Fruit fly (Drosophila melanogaster) whole organism, embryonic: ENCODE measurements around the gene CG14024.

Source experiments
- C15 ChIP-seq: fragments of 200-800 bp; sonication (Bioruptor generic); IDR thresholded peaks from 3 replicates; pipeline ENCODE4 v1.3.6; 2022; ENCODE audit warnings: missing biosample characterization, missing genetic modification characterization
- CG10462 ChIP-seq: fragments of 200-800 bp; sonication (Bioruptor generic); optimal IDR thresholded peaks from 2 replicates; lab custom pipeline; 2016; ENCODE audit warnings: missing biosample characterization, missing genetic modification characterization
- CG11093 ChIP-seq: fragments of 200-800 bp; sonication (Bioruptor generic); IDR thresholded peaks from 3 replicates; pipeline ENCODE4 v1.3.6; 2022; ENCODE audit warnings: missing biosample characterization, missing genetic modification characterization
- CG11247 ChIP-seq: fragments of 200-800 bp; sonication (Bioruptor generic); IDR thresholded peaks from 2 replicates; pipeline ENCODE4 v1.3.6; 2022; ENCODE audit warnings: missing biosample characterization, missing genetic modification characterization
- CG12236 ChIP-seq: fragments of 200-800 bp; sonication (Bioruptor generic); optimal IDR thresholded peaks from 2 replicates; lab custom pipeline; 2016; ENCODE audit warnings: missing biosample characterization, missing genetic modification characterization
- CG13624 ChIP-seq: fragments of 200-800 bp; sonication (Bioruptor generic); optimal IDR thresholded peaks from 2 replicates; lab custom pipeline; 2016; ENCODE audit warnings: missing biosample characterization, missing genetic modification characterization
- CG15269 ChIP-seq: fragments of 200-800 bp; sonication (Bioruptor generic); optimal IDR thresholded peaks from 2 replicates; lab custom pipeline; 2018; ENCODE audit warnings: missing biosample characterization, mild to moderate bottlenecking, missing genetic modification characterization, moderate library complexity
- CG1529 ChIP-seq: fragments of 200-800 bp; sonication (Bioruptor generic); optimal IDR thresholded peaks from 3 replicates; lab custom pipeline; 2018; ENCODE audit warnings: missing biosample characterization, missing genetic modification characterization
- CG16779 ChIP-seq: fragments of 200-800 bp; sonication (Bioruptor generic); IDR thresholded peaks from 2 replicates; pipeline ENCODE4 v1.3.6; 2022; ENCODE audit warnings: missing biosample characterization, missing genetic modification characterization
- CG17612 ChIP-seq: fragments of 200-800 bp; sonication (Bioruptor generic); IDR thresholded peaks from 2 replicates; pipeline ENCODE4 v1.3.6; 2022; ENCODE audit warnings: missing biosample characterization, missing genetic modification characterization
- CG1792 ChIP-seq: fragments of 200-800 bp; sonication (Bioruptor generic); optimal IDR thresholded peaks from 2 replicates; lab custom pipeline; 2016; ENCODE audit warnings: missing biosample characterization, missing genetic modification characterization
- CG2116 ChIP-seq: fragments of 200-800 bp; sonication (Bioruptor generic); optimal IDR thresholded peaks from 3 replicates; lab custom pipeline; 2018; ENCODE audit warnings: missing biosample characterization, mild to moderate bottlenecking, missing genetic modification characterization
- CG3407 ChIP-seq: fragments of 200-800 bp; sonication (Bioruptor generic); optimal IDR thresholded peaks from 2 replicates; lab custom pipeline; 2018; ENCODE audit warnings: missing biosample characterization, mild to moderate bottlenecking, missing genetic modification characterization
- CG34422 ChIP-seq: fragments of 200-800 bp; sonication (Bioruptor generic); IDR thresholded peaks from 3 replicates; pipeline ENCODE4 v1.3.6; 2022; ENCODE audit warnings: missing biosample characterization, missing genetic modification characterization
- CG4820 ChIP-seq: fragments of 200-800 bp; sonication (Bioruptor generic); optimal IDR thresholded peaks from 3 replicates; lab custom pipeline; 2016; ENCODE audit warnings: missing biosample characterization, missing genetic modification characterization
- CG7786 ChIP-seq: fragments of 200-800 bp; sonication (Bioruptor generic); optimal IDR thresholded peaks from 2 replicates; lab custom pipeline; 2016; ENCODE audit warnings: missing biosample characterization, missing genetic modification characterization
- CG9817 ChIP-seq: fragments of 200-800 bp; sonication (Bioruptor generic); optimal IDR thresholded peaks from 2 replicates; lab custom pipeline; 2018; ENCODE audit warnings: missing biosample characterization, mild to moderate bottlenecking, missing genetic modification characterization, moderate library complexity
- D19A ChIP-seq: fragments of 200-800 bp; optimal IDR thresholded peaks from 3 replicates; lab custom pipeline; 2019; ENCODE audit warnings: missing biosample characterization, mild to moderate bottlenecking, missing genetic modification characterization, moderate library complexity
- D19B ChIP-seq: fragments of 200-800 bp; sonication (Bioruptor generic); optimal IDR thresholded peaks from 2 replicates; lab custom pipeline; 2017; ENCODE audit warnings: missing biosample characterization, mild to moderate bottlenecking, missing genetic modification characterization
- Dip3 ChIP-seq: fragments of 200-800 bp; sonication (Bioruptor generic); optimal IDR thresholded peaks from 3 replicates; lab custom pipeline; 2016; ENCODE audit warnings: missing biosample characterization, missing genetic modification characterization
- E2f2 ChIP-seq: fragments of 200-800 bp; sonication (Bioruptor generic); IDR thresholded peaks from 2 replicates; pipeline ENCODE4 v1.3.6; 2022; ENCODE audit warnings: missing biosample characterization, missing genetic modification characterization
- Fer1 ChIP-seq: fragments of 200-800 bp; sonication (Bioruptor generic); optimal IDR thresholded peaks from 2 replicates; lab custom pipeline; 2017; ENCODE audit warnings: missing biosample characterization, mild to moderate bottlenecking, missing genetic modification characterization
- HLH54F ChIP-seq: fragments of 200-800 bp; sonication (Bioruptor generic); optimal IDR thresholded peaks from 3 replicates; lab custom pipeline; 2016; ENCODE audit warnings: missing biosample characterization, missing genetic modification characterization
- Hmr ChIP-seq: fragments of 200-800 bp; sonication (Bioruptor generic); optimal IDR thresholded peaks from 3 replicates; lab custom pipeline; 2017; ENCODE audit warnings: mild to moderate bottlenecking, missing biosample characterization, missing genetic modification reagents, missing genetic modification characterization
- Myb ChIP-seq: fragments of 200-800 bp; sonication (Bioruptor generic); optimal IDR thresholded peaks from 2 replicates; lab custom pipeline; 2016; ENCODE audit warnings: missing biosample characterization, missing genetic modification characterization
- Poxn ChIP-seq: fragments of 200-800 bp; sonication (Bioruptor generic); IDR thresholded peaks from 2 replicates; pipeline ENCODE4 v1.3.6; 2022; ENCODE audit warnings: missing biosample characterization, missing genetic modification characterization
- Scr ChIP-seq: fragments of 200-800 bp; sonication (Bioruptor generic); IDR thresholded peaks from 2 replicates; pipeline ENCODE4 v1.3.6; 2022; ENCODE audit warnings: missing biosample characterization, missing genetic modification characterization; ENCODE audit not compliant: partially characterized antibody
- Spps ChIP-seq: fragments of 200-800 bp; sonication (Bioruptor generic); optimal IDR thresholded peaks from 2 replicates; lab custom pipeline; 2018; ENCODE audit warnings: missing biosample characterization, mild to moderate bottlenecking, missing genetic modification characterization
- Stat92E ChIP-seq, 3 experiments: fragments of >200 bp in 2 of 3; fragments of 200-800 bp in 1 of 3; sonication (Bioruptor generic) in 1 of 3; optimal IDR thresholded peaks; 2 replicates each; lab custom pipeline; 2017 to 2019; ENCODE audit warnings: missing biosample characterization in 3 of 3, missing genetic modification characterization in 3 of 3, mild to moderate bottlenecking in 1 of 3, moderate library complexity in 1 of 3
- al ChIP-seq: fragments of 200-800 bp; sonication (Bioruptor generic); IDR thresholded peaks from 2 replicates; pipeline ENCODE4 v1.3.6; 2022; ENCODE audit warnings: missing biosample characterization, missing genetic modification characterization
- ara ChIP-seq: fragments of 200-800 bp; sonication (Bioruptor generic); IDR thresholded peaks from 2 replicates; pipeline ENCODE4 v1.3.6; 2022; ENCODE audit warnings: missing biosample characterization, missing genetic modification characterization
- ash1 ChIP-seq: fragments of 200-800 bp; sonication (Bioruptor generic); optimal IDR thresholded peaks from 2 replicates; lab custom pipeline; 2018; ENCODE audit warnings: missing biosample characterization, mild to moderate bottlenecking, missing genetic modification characterization
- bab2 ChIP-seq: fragments of 200-800 bp; sonication (Bioruptor generic); optimal IDR thresholded peaks from 2 replicates; lab custom pipeline; 2016; ENCODE audit warnings: missing biosample characterization, missing genetic modification characterization
- corto ChIP-seq: fragments of 200-800 bp; sonication (Bioruptor generic); optimal IDR thresholded peaks from 2 replicates; lab custom pipeline; 2016; ENCODE audit warnings: missing biosample characterization, mild to moderate bottlenecking, missing genetic modification characterization, moderate library complexity
- dpn ChIP-seq, 2 experiments: fragments of 200-800 bp; sonication (Bioruptor generic); optimal IDR thresholded peaks; 3 replicates each; lab custom pipeline; 2016; ENCODE audit warnings: missing biosample characterization in 2 of 2, missing genetic modification characterization in 2 of 2
- gsb ChIP-seq: fragments of 200-800 bp; sonication (Bioruptor generic); IDR thresholded peaks from 2 replicates; pipeline ENCODE4 v1.3.6; 2022; ENCODE audit warnings: missing biosample characterization, missing genetic modification characterization
- gsb-n ChIP-seq: fragments of 200-800 bp; sonication (Bioruptor generic); optimal IDR thresholded peaks from 3 replicates; lab custom pipeline; 2018; ENCODE audit warnings: missing biosample characterization, mild to moderate bottlenecking, missing genetic modification characterization
- hkb ChIP-seq, 2 experiments: fragments of 200-800 bp in 1 of 2; fragments of >200 bp in 1 of 2; sonication (Bioruptor generic) in 1 of 2; IDR thresholded peaks in 1 of 2; optimal IDR thresholded peaks in 1 of 2; 2 replicates each; pipeline versions ENCODE4 v1.3.6 to Lab custom; 2017 to 2022; ENCODE audit warnings: missing biosample characterization in 1 of 2, missing genetic modification characterization in 1 of 2
- jigr1 ChIP-seq: fragments of 200-800 bp; sonication (Bioruptor generic); IDR thresholded peaks from 3 replicates; pipeline ENCODE4 v1.3.6; 2022; ENCODE audit warnings: missing biosample characterization, missing genetic modification characterization
- lov ChIP-seq, 2 experiments: fragments of 200-800 bp in 1 of 2; fragments of >200 bp in 1 of 2; sonication (Bioruptor generic) in 1 of 2; IDR thresholded peaks in 1 of 2; optimal IDR thresholded peaks in 1 of 2; 2 replicates in 1 of 2; 3 replicates in 1 of 2; pipeline versions ENCODE4 v1.3.6 to Lab custom; 2017 to 2022; ENCODE audit warnings: missing biosample characterization in 1 of 2, missing genetic modification characterization in 1 of 2
- nerfin-1 ChIP-seq: fragments of 200-800 bp; sonication (Bioruptor generic); optimal IDR thresholded peaks from 3 replicates; lab custom pipeline; 2019; ENCODE audit warnings: missing biosample characterization, mild to moderate bottlenecking, missing genetic modification characterization, moderate library complexity
- nerfin-2 ChIP-seq: fragments of 200-800 bp; sonication (Bioruptor generic); IDR thresholded peaks from 2 replicates; pipeline ENCODE4 v1.3.6; 2022; ENCODE audit warnings: missing biosample characterization, missing genetic modification characterization; ENCODE audit not compliant: partially characterized antibody
- oc ChIP-seq: fragments of 200-800 bp; sonication (Bioruptor generic); optimal IDR thresholded peaks from 2 replicates; lab custom pipeline; 2018; ENCODE audit warnings: missing biosample characterization, mild to moderate bottlenecking, missing genetic modification characterization, moderate library complexity
- pb ChIP-seq: fragments of 200-800 bp; sonication (Bioruptor generic); optimal IDR thresholded peaks from 3 replicates; lab custom pipeline; 2016; ENCODE audit warnings: missing biosample characterization, missing genetic modification characterization
- salm ChIP-seq: fragments of 200-800 bp; sonication (Bioruptor generic); optimal IDR thresholded peaks from 2 replicates; lab custom pipeline; 2018; ENCODE audit warnings: missing biosample characterization, mild to moderate bottlenecking, missing genetic modification characterization
- twi ChIP-seq: fragments of 200-800 bp; optimal IDR thresholded peaks from 2 replicates; lab custom pipeline; 2019; ENCODE audit warnings: missing biosample characterization, mild to moderate bottlenecking, missing genetic modification characterization, moderate library complexity
- tx ChIP-seq: fragments of 200-800 bp; sonication (Bioruptor generic); optimal IDR thresholded peaks from 2 replicates; lab custom pipeline; 2016; ENCODE audit warnings: missing biosample characterization, missing genetic modification characterization
- vfl ChIP-seq: fragments of 200-800 bp; sonication (Bioruptor generic); optimal IDR thresholded peaks from 2 replicates; lab custom pipeline; 2016; ENCODE audit warnings: missing biosample characterization, missing genetic modification characterization
- zfh2 ChIP-seq: fragments of 200-800 bp; sonication (Bioruptor generic); optimal IDR thresholded peaks from 2 replicates; lab custom pipeline; 2016; ENCODE audit warnings: missing biosample characterization, missing genetic modification characterization

The CG14024 gene

DNA sequence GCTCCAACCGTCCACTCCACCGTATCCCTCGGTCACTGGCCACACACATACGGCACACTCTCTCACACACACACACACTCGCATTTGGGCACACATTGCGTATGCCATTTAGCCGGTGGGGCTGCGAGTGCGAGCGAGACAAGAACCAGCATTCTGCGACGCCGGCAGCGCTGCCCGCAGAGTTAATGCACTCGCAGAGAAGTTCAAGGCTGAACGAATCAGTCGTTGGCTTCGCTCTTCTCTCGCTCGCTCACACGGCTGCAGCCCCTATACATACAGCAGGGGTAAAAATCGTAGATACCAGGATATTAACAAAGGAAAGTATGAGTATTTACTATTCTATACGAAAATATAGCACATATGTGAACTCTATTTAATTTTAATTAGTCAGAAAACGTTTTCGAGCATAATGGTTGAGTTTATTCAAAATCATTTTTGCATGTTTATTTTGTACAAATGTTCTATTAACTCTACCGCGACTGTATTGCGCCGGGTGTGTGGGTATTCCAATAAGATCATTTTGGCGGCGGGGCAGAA, 21.6 kb downstream of the CG14024 start (continued):
- TF ChIP-seq CG13624 (GFP tag; lab: Kevin White, UChicago) (peak; percentile 34), tx (GFP tag; lab: Kevin White, UChicago) (peak; percentile 27), Myb (GFP tag; lab: Kevin White, UChicago) (peak; percentile 35), pb (peak; percentile 25), ara (peak; percentile 82), CG7786 (GFP tag; lab: Kevin White, UChicago) (peak; percentile 67), ash1 (no peak), CG1529 (GFP tag; lab: Kevin White, UChicago) (peak; percentile 45), gsb-n (tag; lab: Kevin White, UChicago) (peak; percentile 90), Spps (tag; lab: Kevin White, UChicago) (peak; percentile 78), CG9817 (tag; lab: Kevin White, UChicago) (peak; percentile 5), CG4820 (peak; percentile 72), Stat92E (GFP tag; optimal IDR thresholded peaks at IDR 0.05; lab: Kevin White, UChicago) (peak in 1 of 3 experiments; percentile 92), C15 (GFP tag; lab: Robert Waterston, UW) (no peak), lov (optimal IDR thresholded peaks at IDR 0.05; lab: Kevin White, UChicago) (no peak), lov (GFP tag; IDR thresholded peaks at IDR 0.05; lab: Robert Waterston, UW) (0 out of 3 replicates have a peak, but pooled peaks have one; percentile 40), Fer1 (GFP tag; lab: Kevin White, UChicago) (peak; percentile 67), corto (peak; percentile 98), D19A (tag; lab: Kevin White, UChicago) (peak; percentile 80), CG3407 (GFP tag; lab: Kevin White, UChicago) (peak; percentile 79), CG2116 (GFP tag; lab: Kevin White, UChicago) (peak; percentile 23), oc (peak; percentile 66), vfl (GFP tag; lab: Kevin White, UChicago) (no peak), CG11247 (GFP tag; lab: Robert Waterston, UW) (no peak), Poxn (GFP tag; lab: Robert Waterston, UW) (no peak), Dip3 (GFP tag; lab: Kevin White, UChicago) (no peak), salm (peak; percentile 35), CG1792 (GFP tag; lab: Kevin White, UChicago) (no peak), gsb (no peak), CG15269 (tag; lab: Kevin White, UChicago) (peak; percentile 64), HLH54F (GFP tag; lab: Kevin White, UChicago) (peak; percentile 13), Scr (GFP tag; lab: Robert Waterston, UW) (no peak), twi (peak; percentile 66), CG34422 (GFP tag; lab: Robert Waterston, UW) (0 out of 3 replicates have a peak, but pooled peaks have one; percentile 36), nerfin-2 (no peak), dpn (GFP tag; optimal IDR thresholded peaks at IDR 0.05; lab: Kevin White, UChicago) (peak; percentile 51 to 52), CG12236 (GFP tag; lab: Kevin White, UChicago) (peak; percentile 58), CG17612 (GFP tag; lab: Robert Waterston, UW) (no peak), al (GFP tag; lab: Robert Waterston, UW) (no peak), zfh2 (GFP tag; lab: Kevin White, UChicago) (no peak), CG11093 (peak; percentile 58; the same call in 2 of the 3 replicates), hkb (optimal IDR thresholded peaks at IDR 0.05; lab: Kevin White, UChicago) (no peak), hkb (GFP tag; IDR thresholded peaks at IDR 0.05; lab: Robert Waterston, UW) (peak; percentile 81), bab2 (GFP tag; lab: Kevin White, UChicago) (peak; percentile 55), Hmr (GFP tag; lab: Kevin White, UChicago) (peak; percentile 53), jigr1 (GFP tag; lab: Robert Waterston, UW) (peak; percentile 37; the same call in 2 of the 3 replicates), E2f2 (GFP tag; lab: Robert Waterston, UW) (peak; percentile 52; the same call in 1 of the 2 replicates), CG10462 (GFP tag; lab: Kevin White, UChicago) (peak; percentile 74), nerfin-1 (tag; lab: Kevin White, UChicago) (peak; percentile 84), CG16779 (GFP tag; lab: Robert Waterston, UW) (no peak), D19B (GFP tag; lab: Kevin White, UChicago) (no peak)
